Worm (Caenorhabditis elegans): Measurements from ENCODE around the gene pqn-83.

ce11 chrIII:13087437-13087836 lies 11.8 kb downstream of the pqn-83 start:
- no peak for TF ChIP-seq tbx-37 (GFP tag; conservative IDR thresholded peaks at IDR 0.05)
- TF ChIP-seq hmbx-1 (tag; optimal IDR thresholded peaks at IDR 0.05): no peak
- no peak for TF ChIP-seq F13C5.2 (tag; optimal IDR thresholded peaks at IDR 0.05)
- TF ChIP-seq tbx-11 (GFP tag; IDR thresholded peaks at IDR 0.05): no peak
- no peak for TF ChIP-seq B0310.2 (tag; optimal IDR thresholded peaks at IDR 0.05)
- TF ChIP-seq flt-1 (GFP tag; IDR thresholded peaks at IDR 0.05): no peak
- TF ChIP-seq ama-1 (optimal IDR thresholded peaks at IDR 0.05): no peak

Measured in whole organism, early embryonic.